Worm (Caenorhabditis elegans): ENCODE data around the gene lbp-4.

Gene lbp-4

DNA sequence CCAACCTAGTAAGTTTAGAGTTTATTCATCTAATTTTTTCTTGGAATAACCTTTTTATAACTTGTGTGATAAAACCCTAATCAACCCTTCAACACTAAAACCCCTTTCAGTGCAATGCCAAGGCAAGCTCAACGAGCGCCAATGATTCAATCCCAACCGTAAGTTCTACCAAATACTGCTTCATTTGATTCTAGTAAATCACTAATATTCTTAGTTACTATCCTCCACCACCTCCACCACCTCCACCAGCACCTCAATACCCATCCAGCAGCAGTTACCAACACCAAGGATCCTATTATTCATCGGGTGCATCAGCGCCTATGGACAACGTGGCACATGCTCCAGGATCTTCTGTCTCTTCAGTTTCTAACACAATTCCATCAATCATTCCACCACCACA is 34.5 kb upstream of the lbp-4 start:
- TF ChIP-seq med-1 (GFP tag; optimal IDR thresholded peaks at IDR 0.05; ENCODE audit: insufficient read depth) (no peak), tab-1 (GFP tag; IDR thresholded peaks at IDR 0.05) (no peak), flt-1 (GFP tag; IDR thresholded peaks at IDR 0.05) (no peak), klf-2 (GFP tag; conservative IDR thresholded peaks at IDR 0.05) (no peak), ztf-23 (GFP tag; IDR thresholded peaks at IDR 0.05) (no peak), ref-1 (GFP tag; conservative IDR thresholded peaks at IDR 0.05) (no peak), T22C8.4 (GFP tag; IDR thresholded peaks at IDR 0.05) (no peak), ztf-29 (GFP tag; IDR thresholded peaks at IDR 0.05) (no peak), cog-1 (tag; optimal IDR thresholded peaks at IDR 0.05) (no peak)

ce11 chrV:7786639-7787038 is 33.7 kb upstream of the lbp-4 start:
- TF ChIP-seq ztf-29 (GFP tag; IDR thresholded peaks at IDR 0.05): no peak
- no peak for TF ChIP-seq ztf-23 (GFP tag; IDR thresholded peaks at IDR 0.05)
- no peak for TF ChIP-seq tab-1 (GFP tag; IDR thresholded peaks at IDR 0.05)
- no peak for TF ChIP-seq med-1 (GFP tag; optimal IDR thresholded peaks at IDR 0.05; ENCODE audit: insufficient read depth)
- TF ChIP-seq flt-1 (GFP tag; IDR thresholded peaks at IDR 0.05): no peak
- TF ChIP-seq T22C8.4 (GFP tag; IDR thresholded peaks at IDR 0.05): no peak
- no peak for TF ChIP-seq ref-1 (GFP tag; conservative IDR thresholded peaks at IDR 0.05)
- no peak for TF ChIP-seq cog-1 (tag; optimal IDR thresholded peaks at IDR 0.05)
- TF ChIP-seq klf-2 (GFP tag; conservative IDR thresholded peaks at IDR 0.05): no peak

DNA sequence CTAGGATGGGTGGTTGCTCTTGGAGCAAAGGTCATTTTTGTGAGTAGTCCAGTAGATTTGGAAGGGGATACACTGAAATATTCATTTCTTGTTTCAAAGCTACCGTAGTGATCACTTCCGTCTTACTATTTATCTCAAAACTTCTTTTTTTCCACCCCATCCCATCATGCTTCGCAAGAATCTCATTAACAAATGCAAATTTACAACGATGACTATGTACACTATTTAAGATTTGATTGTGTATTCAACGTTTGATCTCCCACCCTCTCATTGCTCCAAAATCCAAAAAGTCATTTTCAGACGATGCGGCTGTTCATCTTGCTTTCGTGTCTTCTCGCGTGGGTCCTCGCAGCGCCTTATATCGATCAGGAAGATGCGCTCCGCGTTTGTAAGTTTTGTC is 27.3 kb upstream of the lbp-4 start, which contains the start of gene flp-21:
Gene flp-21, plus strand, starts transcription at position 301 of the 400 bp plus-strand sequence.
- TF ChIP-seq ref-1 (GFP tag; conservative IDR thresholded peaks at IDR 0.05) (no peak), T22C8.4 (GFP tag; IDR thresholded peaks at IDR 0.05) (no peak)

DNA sequence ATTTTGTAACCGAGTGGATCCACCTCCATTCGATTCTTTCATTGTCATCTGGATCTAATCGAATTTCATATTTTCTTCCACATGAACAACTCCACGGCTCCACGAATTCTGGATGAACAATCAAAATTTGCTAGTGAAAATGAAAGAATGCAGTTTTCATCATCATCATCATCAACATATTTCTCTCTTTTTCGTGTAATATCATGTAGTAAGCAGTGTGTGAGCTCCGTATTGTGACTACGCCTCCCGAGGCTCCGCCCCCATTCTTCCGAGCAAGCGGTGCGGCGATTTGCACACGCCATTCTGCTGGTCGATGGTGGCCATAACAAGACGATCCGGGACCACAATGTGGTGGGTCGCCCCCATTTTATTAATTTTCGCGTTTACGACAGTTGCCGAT is 22.3 kb upstream of the lbp-4 start, which contains the start of gene ZK742.7:
Gene ZK742.7, plus strand, starts transcription at position 301 of the 400 bp plus-strand sequence.
- TF ChIP-seq flt-1 (GFP tag; IDR thresholded peaks at IDR 0.05) (no peak), med-1 (GFP tag; optimal IDR thresholded peaks at IDR 0.05; ENCODE audit: insufficient read depth) (no peak), ztf-29 (GFP tag; IDR thresholded peaks at IDR 0.05) (no peak)

DNA sequence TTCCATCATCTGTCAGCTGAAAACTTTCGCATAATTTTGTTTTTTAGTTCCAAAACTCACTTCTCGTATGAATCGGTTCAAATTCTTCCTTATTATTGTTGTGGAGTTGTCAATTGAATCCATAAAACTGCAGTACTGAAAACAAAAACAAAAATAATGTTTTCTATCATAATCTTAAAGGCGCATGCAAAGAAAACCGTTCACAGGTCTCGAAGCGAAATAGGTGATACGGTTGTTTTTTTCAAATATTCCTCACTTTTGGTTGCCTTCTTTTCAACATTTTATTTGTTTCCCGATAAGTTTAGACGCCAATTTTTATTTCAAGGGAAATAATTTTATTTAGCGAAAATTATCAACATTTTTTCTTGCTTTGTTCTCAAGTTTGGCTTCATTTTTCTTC is 16.8 kb upstream of the lbp-4 start:
- TF ChIP-seq ztf-23 (GFP tag; IDR thresholded peaks at IDR 0.05) (no peak), flt-1 (GFP tag; IDR thresholded peaks at IDR 0.05) (no peak), ztf-29 (GFP tag; IDR thresholded peaks at IDR 0.05) (no peak), ref-1 (GFP tag; conservative IDR thresholded peaks at IDR 0.05) (no peak), klf-2 (GFP tag; conservative IDR thresholded peaks at IDR 0.05) (no peak)

ce11 chrV:7804064-7804800 is 16.1 kb upstream of the lbp-4 start, which contains the start of gene uvs-1:
TSS of gene uvs-1 (minus strand) at chrV:7804208.
- 0 out of 2 replicates have a peak, but pooled peaks have one; percentile 33 for TF ChIP-seq T22C8.4 (GFP tag; IDR thresholded peaks at IDR 0.05)
- no peak for TF ChIP-seq cog-1 (tag; optimal IDR thresholded peaks at IDR 0.05)

DNA sequence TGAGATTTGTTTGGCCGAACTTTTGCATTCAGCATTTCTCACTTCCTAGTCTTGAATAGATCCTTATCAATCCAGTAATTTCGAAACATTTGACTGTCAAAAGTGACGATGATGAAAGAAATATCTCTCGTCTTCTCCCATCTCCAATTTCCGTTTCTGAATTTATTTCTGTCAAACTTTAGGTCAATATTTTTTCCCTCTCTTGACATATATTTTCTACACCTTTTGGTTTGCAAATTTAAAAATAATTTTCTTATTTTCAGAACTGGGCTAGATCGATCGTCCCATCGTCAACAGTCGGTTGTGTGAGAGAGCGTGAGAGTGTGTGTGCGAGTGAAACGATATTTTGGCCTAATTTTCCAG is 15.6 kb upstream of the lbp-4 start, which contains the start of gene xpo-1:
Gene xpo-1, plus strand, starts transcription at position 264 of the 363 bp plus-strand sequence.
- TF ChIP-seq flt-1 (GFP tag; IDR thresholded peaks at IDR 0.05) (0 out of 2 replicates have a peak, but pooled peaks have one; percentile 23), ztf-23 (GFP tag; IDR thresholded peaks at IDR 0.05) (no peak)

DNA sequence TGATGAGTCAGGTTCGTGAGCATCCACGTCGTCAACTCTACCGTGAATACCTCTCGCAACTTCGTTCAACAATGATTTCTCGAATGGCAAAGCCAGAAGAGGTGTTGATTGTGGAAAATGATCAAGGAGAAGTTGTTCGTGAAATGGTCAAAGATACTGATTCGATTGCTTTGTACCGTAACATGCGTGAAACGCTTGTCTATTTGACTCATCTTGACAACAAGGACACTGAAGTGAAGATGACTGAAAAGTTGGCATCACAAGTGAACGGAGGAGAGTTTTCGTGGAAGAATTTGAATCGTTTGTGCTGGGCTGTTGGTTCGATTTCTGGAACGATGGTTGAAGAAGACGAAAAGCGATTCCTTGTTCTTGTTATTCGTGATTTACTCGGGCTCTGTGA is 13.7 kb upstream of the lbp-4 start:
- TF ChIP-seq cog-1 (tag; optimal IDR thresholded peaks at IDR 0.05) (no peak), med-1 (GFP tag; optimal IDR thresholded peaks at IDR 0.05; ENCODE audit: insufficient read depth) (no peak), flt-1 (GFP tag; IDR thresholded peaks at IDR 0.05) (no peak), ztf-23 (GFP tag; IDR thresholded peaks at IDR 0.05) (no peak), ref-1 (GFP tag; conservative IDR thresholded peaks at IDR 0.05) (no peak), tab-1 (GFP tag; IDR thresholded peaks at IDR 0.05) (no peak), klf-2 (GFP tag; conservative IDR thresholded peaks at IDR 0.05) (no peak), T22C8.4 (GFP tag; IDR thresholded peaks at IDR 0.05) (no peak), ztf-29 (GFP tag; IDR thresholded peaks at IDR 0.05) (no peak)

- no peak for TF ChIP-seq tab-1 (GFP tag; IDR thresholded peaks at IDR 0.05)
- no peak for TF ChIP-seq T22C8.4 (GFP tag; IDR thresholded peaks at IDR 0.05)
- TF ChIP-seq flt-1 (GFP tag; IDR thresholded peaks at IDR 0.05): no peak
These were observed 11.9 kb upstream of the lbp-4 start for ce11 chrV:7808444-7808843.

DNA sequence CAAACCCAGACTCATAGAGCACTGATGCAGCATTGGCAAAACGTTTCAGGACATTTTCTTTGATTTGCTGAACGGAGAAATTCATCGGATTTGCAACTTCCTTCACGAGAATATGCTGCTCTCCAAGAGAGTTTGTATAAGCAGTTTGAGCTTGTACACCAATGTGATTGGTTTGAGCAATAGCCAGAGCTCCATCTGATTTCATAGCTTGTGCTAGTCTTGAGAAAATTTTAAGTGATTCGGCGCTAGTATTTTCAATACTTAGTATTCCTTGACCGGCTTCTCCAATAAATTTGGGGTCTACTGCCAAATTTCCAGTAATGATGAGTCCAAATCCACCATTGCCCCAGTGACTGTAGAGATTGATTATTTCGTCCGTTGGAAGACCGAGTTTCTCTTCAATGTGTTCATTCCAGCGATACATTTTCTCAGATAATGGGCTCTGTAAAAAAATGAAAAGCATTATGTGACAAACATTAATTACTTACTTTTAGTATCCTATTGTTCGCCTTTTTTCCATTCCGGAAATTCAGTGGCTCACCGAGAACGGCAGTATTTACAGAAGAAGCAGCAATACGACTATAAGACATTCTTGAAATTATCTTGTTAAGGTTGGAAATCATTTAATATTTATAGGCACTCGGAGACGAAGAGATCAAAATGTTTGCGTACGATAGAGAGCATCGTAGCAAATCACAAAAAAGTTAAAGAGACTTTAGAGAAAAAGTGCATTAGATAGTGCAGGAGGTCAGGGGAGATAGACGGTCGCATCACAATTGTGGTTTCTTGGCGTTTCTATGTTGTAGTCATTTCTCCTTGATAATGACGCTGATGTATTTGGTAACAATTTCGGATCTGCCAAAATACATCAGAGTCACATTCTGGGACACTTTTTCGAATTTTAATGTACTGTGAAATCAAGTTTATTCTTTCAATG is 10.8 kb upstream of the lbp-4 start, which contains the start of gene ZK742.3:
Gene ZK742.3, minus strand, starts transcription at position 593 of the 937 bp plus-strand sequence.
- TF ChIP-seq ref-1 (GFP tag; conservative IDR thresholded peaks at IDR 0.05) (no peak), klf-2 (GFP tag; conservative IDR thresholded peaks at IDR 0.05) (no peak), tab-1 (GFP tag; IDR thresholded peaks at IDR 0.05) (no peak), cog-1 (tag; optimal IDR thresholded peaks at IDR 0.05) (no peak), flt-1 (GFP tag; IDR thresholded peaks at IDR 0.05) (no peak), med-1 (GFP tag; optimal IDR thresholded peaks at IDR 0.05; ENCODE audit: insufficient read depth) (no peak), T22C8.4 (GFP tag; IDR thresholded peaks at IDR 0.05) (no peak), ztf-29 (GFP tag; IDR thresholded peaks at IDR 0.05) (no peak), ztf-23 (GFP tag; IDR thresholded peaks at IDR 0.05) (no peak)
